Worm (Caenorhabditis elegans): Measurements from ENCODE around the gene clc-20.
A peak's percentile ranks its signal among the peaks of the same experiment; 100 is the strongest.

DNA sequence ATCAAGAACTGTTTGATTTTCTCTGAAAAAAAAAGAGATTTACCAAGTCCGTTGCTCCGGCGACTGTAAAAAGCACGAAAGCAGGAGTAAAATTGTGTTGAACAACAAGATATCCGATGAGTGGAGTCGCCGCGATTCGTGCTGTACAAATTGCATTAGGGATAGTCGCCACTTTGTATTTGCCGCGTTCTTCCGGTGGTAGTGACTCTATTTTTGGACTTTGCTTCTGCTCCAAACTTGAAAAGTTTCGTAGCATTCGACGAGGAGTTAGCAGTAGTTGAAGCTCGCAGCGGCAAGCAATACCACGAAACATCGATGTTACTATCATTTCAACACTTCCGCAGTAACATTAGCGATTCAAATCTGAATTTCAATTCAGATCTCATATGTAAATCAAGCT lies 37.2 kb downstream of the clc-20 start, which contains the start of gene crls-1:
- TF ChIP-seq skn-1 (tag; optimal IDR thresholded peaks at IDR 0.05) (no peak), egl-27 (tag; optimal IDR thresholded peaks at IDR 0.05) (no peak), lin-39 (tag; optimal IDR thresholded peaks at IDR 0.05) (no peak), egl-13 (tag; optimal IDR thresholded peaks at IDR 0.05) (no peak), rnt-1 (tag; optimal IDR thresholded peaks at IDR 0.05) (peak; percentile 7), unc-62 (GFP tag; optimal IDR thresholded peaks at IDR 0.05) (no peak), nhr-19 (GFP tag; conservative IDR thresholded peaks at IDR 0.05) (no peak), ztf-4 (tag; optimal IDR thresholded peaks at IDR 0.05) (no peak), ceh-63 (GFP tag; optimal IDR thresholded peaks at IDR 0.05) (no peak), jun-1 (tag; optimal IDR thresholded peaks at IDR 0.05) (no peak), isw-1 (GFP tag; IDR thresholded peaks at IDR 0.05) (no peak), ceh-82 (tag; optimal IDR thresholded peaks at IDR 0.05) (no peak), nhr-77 (tag; optimal IDR thresholded peaks at IDR 0.05) (no peak), fkh-4 (tag; optimal IDR thresholded peaks at IDR 0.05; ENCODE audit: borderline replicate concordance) (no peak)

All from whole organism, L1 larva.